Worm (Caenorhabditis elegans): ENCODE measurements around the gene F25B5.6.

F25B5.6 gene

DNA sequence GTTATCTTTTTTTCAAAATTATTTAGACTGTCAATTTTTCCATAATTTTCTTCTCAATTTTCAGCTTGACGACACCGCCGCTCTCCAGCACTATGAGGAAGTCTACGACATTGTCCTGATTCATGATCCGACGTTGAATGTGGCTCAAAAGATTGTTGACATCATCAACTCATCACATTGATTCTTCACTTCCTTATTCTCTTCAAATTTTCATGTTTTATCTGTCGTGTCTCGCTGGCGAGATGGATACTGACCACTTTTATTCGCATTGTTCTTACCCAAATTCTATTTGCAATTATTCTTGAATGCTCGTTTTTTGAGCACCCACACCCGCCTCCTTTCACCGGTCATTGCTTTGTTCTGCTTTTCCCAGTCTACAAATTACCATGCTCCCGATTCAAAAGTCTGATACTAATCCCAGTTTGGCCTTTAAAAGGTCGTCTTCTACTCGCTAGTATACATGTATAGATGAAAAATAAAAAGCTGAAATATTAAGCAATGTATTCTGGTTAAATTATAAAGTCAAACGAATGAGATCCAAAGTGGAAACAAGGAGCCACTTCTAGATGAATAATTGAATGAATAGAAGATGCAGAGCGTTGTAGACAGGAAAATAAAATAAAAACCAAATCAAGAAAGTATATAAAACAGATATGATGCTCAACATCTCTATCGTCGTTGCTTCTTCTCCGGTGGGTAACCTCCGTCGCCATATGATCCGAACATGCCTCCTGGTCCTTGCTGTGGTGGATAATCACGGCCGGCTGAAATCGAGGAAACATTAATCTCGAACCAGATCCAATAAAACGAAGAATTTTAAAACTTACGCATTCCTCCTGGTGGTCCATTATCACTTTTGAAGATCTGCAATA is 4.7 kb upstream of the F25B5.6 start (continued):
- TF ChIP-seq C17E4.6 (GFP tag; IDR thresholded peaks at IDR 0.05) (no peak), F55B11.4 (tag; optimal IDR thresholded peaks at IDR 0.05; ENCODE audit: borderline replicate concordance, insufficient read depth) (no peak), C06A6.2 (GFP tag; conservative IDR thresholded peaks at IDR 0.05) (no peak), hrde-1 (tag; optimal IDR thresholded peaks at IDR 0.05; ENCODE audit: borderline replicate concordance) (peak; percentile 88), pbrm-1 (GFP tag; IDR thresholded peaks at IDR 0.05) (no peak), ztf-25 (GFP tag; IDR thresholded peaks at IDR 0.05) (no peak), ceh-100 (GFP tag; IDR thresholded peaks at IDR 0.05) (no peak), nfya-2 (GFP tag; IDR thresholded peaks at IDR 0.05) (0 out of 2 replicates have a peak, but pooled peaks have one; percentile 1), let-526 (GFP tag; IDR thresholded peaks at IDR 0.05) (no peak), tbp1 (GFP tag; optimal IDR thresholded peaks at IDR 0.05) (no peak), ZK185.1 (tag; optimal IDR thresholded peaks at IDR 0.05; ENCODE audit: poor library complexity, severe bottlenecking) (peak; percentile 23), madf-6 (GFP tag; IDR thresholded peaks at IDR 0.05) (0 out of 2 replicates have a peak, but pooled peaks have one; percentile 23), gei-17 (GFP tag; optimal IDR thresholded peaks at IDR 0.05) (no peak), F10E7.11 (tag; optimal IDR thresholded peaks at IDR 0.05) (peak; percentile 21), nhr-90 (tag; optimal IDR thresholded peaks at IDR 0.05) (no peak), die-1 (tag; optimal IDR thresholded peaks at IDR 0.05) (no peak), pha-4 (tag; optimal IDR thresholded peaks at IDR 0.05) (no peak), dpl-1 (GFP tag; optimal IDR thresholded peaks at IDR 0.05) (no peak), snpc-4 (GFP tag; optimal IDR thresholded peaks at IDR 0.05) (peak; percentile 36), snpc-4 (tag; optimal IDR thresholded peaks at IDR 0.05) (no peak), ets-4 (GFP tag; optimal IDR thresholded peaks at IDR 0.05) (no peak), hmg-20 (GFP tag; IDR thresholded peaks at IDR 0.05) (peak; percentile 28; the same call in 1 of the 2 replicates), egrh-3 (GFP tag; IDR thresholded peaks at IDR 0.05) (no peak), K11D2.4 (GFP tag; IDR thresholded peaks at IDR 0.05) (0 out of 2 replicates have a peak, but pooled peaks have one; percentile 22), Y95B8A.8 (GFP tag; IDR thresholded peaks at IDR 0.05) (no peak), xnd-1 (tag; optimal IDR thresholded peaks at IDR 0.05) (no peak), hsf-1 (GFP tag; IDR thresholded peaks at IDR 0.05) (no peak), lsl-1 (GFP tag; optimal IDR thresholded peaks at IDR 0.05) (no peak), cebp-1 (GFP tag; IDR thresholded peaks at IDR 0.05) (no peak), cebp-1 (tag; optimal IDR thresholded peaks at IDR 0.05) (peak; percentile 35), zim-3 (tag; optimal IDR thresholded peaks at IDR 0.05) (no peak), repo-1 (tag; optimal IDR thresholded peaks at IDR 0.05) (peak; percentile 49), B0261.1 (tag; optimal IDR thresholded peaks at IDR 0.05) (no peak), tlf-1 (GFP tag; optimal IDR thresholded peaks at IDR 0.05) (peak; percentile 43), him-1 (tag; optimal IDR thresholded peaks at IDR 0.05) (peak; percentile 76), egl-18 (GFP tag; IDR thresholded peaks at IDR 0.05) (0 out of 2 replicates have a peak, but pooled peaks have one; percentile 3), lin-40 (tag; optimal IDR thresholded peaks at IDR 0.05) (no peak), ztf-28 (GFP tag; IDR thresholded peaks at IDR 0.05) (no peak), K12H6.12 (tag; optimal IDR thresholded peaks at IDR 0.05) (no peak), lin-26 (GFP tag; IDR thresholded peaks at IDR 0.05) (peak; percentile 38; the same call in 1 of the 2 replicates), nhr-27 (tag; optimal IDR thresholded peaks at IDR 0.05) (no peak), Y67H2A.10 (GFP tag; conservative IDR thresholded peaks at IDR 0.05) (no peak), ama-1 (optimal IDR thresholded peaks at IDR 0.05) (peak; percentile 2), ama-1 (GFP tag; optimal IDR thresholded peaks at IDR 0.05) (peak in 1 of 2 experiments; percentile 70), F52B5.7 (tag; optimal IDR thresholded peaks at IDR 0.05) (no peak), ztf-3 (GFP tag; optimal IDR thresholded peaks at IDR 0.05) (no peak), aptf-3 (GFP tag; IDR thresholded peaks at IDR 0.05) (no peak)
